Worm (Caenorhabditis elegans): Measurements from ENCODE around the gene F21D5.9.
"Not testable (repeated sequence)": the region's sequence is repeated elsewhere in the genome, so short reads cannot be mapped to it uniquely, and the experiment has no call there.

The F21D5.9 gene

ce11 chrIV:8723720-8724119 is at the start of gene F21D5.9:
F21D5.9 (plus strand) TSS chrIV:8724020.
- TF ChIP-seq W03F9.2 (tag; optimal IDR thresholded peaks at IDR 0.05) (no peak), him-1 (tag; optimal IDR thresholded peaks at IDR 0.05) (no peak), dao-5 (tag; optimal IDR thresholded peaks at IDR 0.05) (no peak)

ce11 chrIV:8677303-8677702 is 46.5 kb upstream of the F21D5.9 start, which contains the start of gene F08B4.8:
F08B4.8 (plus strand) TSS chrIV:8677603.
- no peak for TF ChIP-seq him-1 (tag; optimal IDR thresholded peaks at IDR 0.05)
- no peak for TF ChIP-seq dao-5 (tag; optimal IDR thresholded peaks at IDR 0.05)
- TF ChIP-seq W03F9.2 (tag; optimal IDR thresholded peaks at IDR 0.05), result no peak

- TF ChIP-seq dao-5 (tag; optimal IDR thresholded peaks at IDR 0.05) (no peak), him-1 (tag; optimal IDR thresholded peaks at IDR 0.05) (no peak), W03F9.2 (tag; optimal IDR thresholded peaks at IDR 0.05) (no peak)
Observed at ce11 chrIV:8679225-8679624, 44.6 kb upstream of the F21D5.9 start, which contains the start of gene nlp-60. nlp-60 (minus strand) TSS chrIV:8679325.

DNA sequence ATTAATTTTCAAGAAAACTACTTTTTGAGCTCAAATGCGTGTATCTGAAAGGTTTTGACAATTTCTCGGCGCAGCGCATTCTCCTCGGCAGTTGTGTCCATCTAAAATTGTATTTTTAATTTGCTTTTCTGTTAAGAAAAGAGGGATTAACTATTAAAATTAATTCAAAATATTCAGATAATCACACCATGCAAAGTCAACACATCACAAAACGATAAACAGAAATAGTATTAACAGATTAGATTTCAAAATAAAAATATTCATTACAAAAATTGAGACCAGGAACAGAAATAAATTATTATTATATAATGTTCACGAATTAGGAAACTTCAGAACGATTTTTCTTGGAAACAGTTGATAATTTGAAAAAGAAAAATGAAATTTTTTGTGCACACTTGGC is 37.3 kb upstream of the F21D5.9 start, which contains the start of gene pole-2:
pole-2 (minus strand) TSS at position 101 of the 400 bp plus-strand sequence.
- TF ChIP-seq dao-5 (tag; optimal IDR thresholded peaks at IDR 0.05) (no peak), W03F9.2 (tag; optimal IDR thresholded peaks at IDR 0.05) (no peak), him-1 (tag; optimal IDR thresholded peaks at IDR 0.05) (no peak)

DNA sequence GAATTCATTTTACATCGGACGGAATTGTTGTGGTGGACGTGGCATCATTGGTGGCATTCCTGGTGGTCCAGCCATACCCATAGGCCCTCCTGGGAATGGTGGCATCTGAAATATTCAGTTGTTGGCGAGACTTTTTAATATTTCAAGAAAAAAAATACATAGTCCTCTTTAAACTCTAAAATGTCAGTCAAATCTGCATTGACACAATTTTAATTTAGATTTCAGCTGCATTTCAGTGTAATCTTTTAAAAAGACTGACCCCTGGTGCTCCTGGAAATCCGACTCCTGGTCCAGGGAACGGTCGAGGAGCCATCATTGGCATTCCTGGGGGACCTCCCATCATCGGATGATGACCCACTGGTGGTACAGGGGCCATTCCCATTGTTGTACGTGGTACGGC is 36.9 kb upstream of the F21D5.9 start:
- TF ChIP-seq him-1 (tag; optimal IDR thresholded peaks at IDR 0.05) (no peak), dao-5 (tag; optimal IDR thresholded peaks at IDR 0.05) (no peak), W03F9.2 (tag; optimal IDR thresholded peaks at IDR 0.05) (no peak)

ce11 chrIV:8687605-8688191 is 36.1 kb upstream of the F21D5.9 start, which contains the start of gene snrp-3:
snrp-3 (minus strand) TSS chrIV:8687810.
- TF ChIP-seq W03F9.2 (tag; optimal IDR thresholded peaks at IDR 0.05) (peak; percentile 85), him-1 (tag; optimal IDR thresholded peaks at IDR 0.05) (no peak)

- TF ChIP-seq W03F9.2 (tag; optimal IDR thresholded peaks at IDR 0.05), result peak; percentile 65
- TF ChIP-seq him-1 (tag; optimal IDR thresholded peaks at IDR 0.05), result no peak
- TF ChIP-seq dao-5 (tag; optimal IDR thresholded peaks at IDR 0.05), result no peak
Observed at ce11 chrIV:8691486-8691885, 32.3 kb upstream of the F21D5.9 start, which contains the start of the genes hst-1 and ints-6. hst-1 (minus strand) TSS chrIV:8691513. ints-6 (plus strand) TSS chrIV:8691745.

ce11 chrIV:8697436-8697835 is 26.4 kb upstream of the F21D5.9 start, which contains the start of gene ttll-11:
ttll-11 (plus strand) TSS chrIV:8697736.
- no peak for TF ChIP-seq W03F9.2 (tag; optimal IDR thresholded peaks at IDR 0.05)
- no peak for TF ChIP-seq him-1 (tag; optimal IDR thresholded peaks at IDR 0.05)
- TF ChIP-seq dao-5 (tag; optimal IDR thresholded peaks at IDR 0.05), result no peak

DNA sequence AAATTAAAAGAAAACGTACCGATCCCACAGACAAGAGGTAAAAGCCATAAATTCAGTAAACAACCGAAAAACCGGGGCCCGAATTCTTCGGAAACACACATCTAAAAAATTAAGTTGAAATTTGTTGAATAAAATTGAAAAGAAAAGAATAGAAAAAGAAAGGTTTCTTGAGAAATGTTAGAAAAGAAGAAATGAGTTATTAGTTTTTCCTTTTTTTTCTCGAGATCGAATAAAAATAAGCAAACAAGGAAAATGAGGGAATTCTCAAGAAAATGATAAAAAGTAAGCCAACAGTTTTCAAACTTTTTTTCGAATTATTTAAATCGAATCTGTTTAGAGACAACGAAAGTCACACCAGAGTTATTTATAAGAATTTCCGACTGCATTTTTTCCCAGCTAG is 18.3 kb upstream of the F21D5.9 start, which contains the start of gene H23L24.4:
H23L24.4 (minus strand) TSS at position 101 of the 400 bp plus-strand sequence.
- TF ChIP-seq him-1 (tag; optimal IDR thresholded peaks at IDR 0.05) (no peak), W03F9.2 (tag; optimal IDR thresholded peaks at IDR 0.05) (no peak), dao-5 (tag; optimal IDR thresholded peaks at IDR 0.05) (no peak)

DNA sequence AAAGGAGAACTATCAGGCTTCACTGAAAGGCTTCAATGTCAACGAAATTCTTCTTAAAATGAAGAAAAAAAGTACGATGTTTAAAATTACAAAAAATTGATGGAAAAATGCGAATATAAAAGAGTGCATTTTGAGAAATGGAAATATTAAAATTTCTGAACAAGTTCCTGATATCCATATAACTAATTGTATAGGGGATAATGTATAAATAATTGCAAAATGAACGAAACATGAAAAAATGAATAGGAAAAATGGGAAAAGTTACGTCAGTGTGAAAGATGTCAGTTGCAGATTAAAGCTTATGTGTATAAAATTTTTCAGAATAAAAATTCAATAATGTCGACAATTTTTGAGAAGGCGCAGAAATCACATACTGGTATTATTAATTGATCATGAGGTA is 15.8 kb upstream of the F21D5.9 start:
- TF ChIP-seq dao-5 (tag; optimal IDR thresholded peaks at IDR 0.05), result no peak

DNA sequence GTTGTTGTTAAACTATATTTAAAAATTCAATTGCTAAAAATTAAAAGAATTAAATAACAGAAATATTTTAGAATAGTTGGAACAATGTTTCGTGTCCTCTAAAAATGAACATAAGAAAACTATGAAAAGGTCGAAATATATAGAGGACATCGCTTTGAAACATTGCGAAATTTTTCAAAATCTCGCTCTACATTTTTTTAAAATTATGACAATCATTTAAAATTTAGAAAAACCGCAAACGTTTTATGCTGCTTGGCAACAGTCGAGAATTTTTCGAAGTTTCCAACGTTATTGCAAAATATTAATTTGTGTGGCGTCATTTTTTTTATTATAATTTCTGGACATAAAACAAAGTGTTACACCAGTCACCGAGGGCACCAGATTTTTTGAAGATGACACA is 8.8 kb upstream of the F21D5.9 start, which contains the start of the genes parg-2 and ipla-5:
parg-2 (minus strand) TSS at position 101 of the 400 bp plus-strand sequence.
ipla-5 (plus strand) TSS at position 216 of the 400 bp plus-strand sequence.
- TF ChIP-seq him-1, W03F9.2, dao-5 (tag; optimal IDR thresholded peaks at IDR 0.05): not testable (repeated sequence)

- TF ChIP-seq him-1 (tag; optimal IDR thresholded peaks at IDR 0.05) (no peak), dao-5 (tag; optimal IDR thresholded peaks at IDR 0.05) (no peak), W03F9.2 (tag; optimal IDR thresholded peaks at IDR 0.05) (no peak)
Observed at ce11 chrIV:8718153-8718552, 5.7 kb upstream of the F21D5.9 start, which contains the start of gene H23L24.1. H23L24.1 (plus strand) TSS chrIV:8718453.

DNA sequence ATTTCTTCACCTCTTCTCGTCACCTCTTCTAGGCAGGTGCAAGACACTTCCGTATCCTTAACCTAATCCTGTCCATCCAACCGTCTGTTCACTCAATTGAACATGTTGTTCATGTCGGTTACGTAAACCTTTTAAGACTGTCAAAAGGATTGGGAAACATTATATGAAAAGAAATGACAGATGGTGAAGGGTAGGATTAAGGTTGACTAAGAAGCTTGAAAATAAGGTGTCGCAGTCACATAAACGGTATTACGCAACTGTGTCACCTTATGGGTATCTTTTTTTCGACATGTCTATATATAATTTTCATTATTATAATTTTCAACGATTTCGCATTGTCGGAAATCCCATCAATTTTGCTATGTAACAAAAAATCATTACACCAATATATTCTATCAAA is 1.0 kb upstream of the F21D5.9 start:
- TF ChIP-seq him-1 (tag; optimal IDR thresholded peaks at IDR 0.05) (no peak), dao-5 (tag; optimal IDR thresholded peaks at IDR 0.05) (no peak), W03F9.2 (tag; optimal IDR thresholded peaks at IDR 0.05) (no peak)

- no peak for TF ChIP-seq W03F9.2 (tag; optimal IDR thresholded peaks at IDR 0.05)
- no peak for TF ChIP-seq him-1 (tag; optimal IDR thresholded peaks at IDR 0.05)
- TF ChIP-seq dao-5 (tag; optimal IDR thresholded peaks at IDR 0.05), result no peak
Observed at ce11 chrIV:8724907-8725306, 1.1 kb downstream of the F21D5.9 start.
